Worm (Caenorhabditis elegans) whole organism, L1 larva: ENCODE measurements around the gene clu-1.

Experiments
- C16A3.4 ChIP-seq: fragments of 150-350 bp; optimal IDR thresholded peaks from 2 replicates; lab custom pipeline; 2014; ENCODE audit warnings: missing biosample characterization, missing genetic modification characterization
- C34B4.2 ChIP-seq: sonication (generic microtip); optimal IDR thresholded peaks from 2 replicates; lab custom pipeline; 2017; ENCODE audit warnings: mild to moderate bottlenecking, missing genetic modification characterization, missing compliant biosample characterization
- aha-1 ChIP-seq: fragments of 150-350 bp; optimal IDR thresholded peaks from 2 replicates; lab custom pipeline; 2014; ENCODE audit warnings: missing biosample characterization, missing genetic modification characterization
- ama-1 ChIP-seq: fragments of 150-350 bp; optimal IDR thresholded peaks from 2 replicates; lab custom pipeline; 2014
- ceh-63 ChIP-seq: fragments of 200-800 bp; sonication (Bioruptor generic); optimal IDR thresholded peaks from 2 replicates; lab custom pipeline; 2018; ENCODE audit warnings: mild to moderate bottlenecking, missing genetic modification characterization, missing compliant biosample characterization
- ceh-8 ChIP-seq: fragments of 200-800 bp; sonication (Bioruptor generic); optimal IDR thresholded peaks from 2 replicates; lab custom pipeline; 2018; ENCODE audit warnings: mild to moderate bottlenecking, missing genetic modification characterization, moderate library complexity, missing compliant biosample characterization
- ceh-88 ChIP-seq: fragments of 200-800 bp; sonication (Bioruptor generic); IDR thresholded peaks from 2 replicates; pipeline ENCODE4 v1.3.6; 2022; ENCODE audit warnings: missing genetic modification characterization, missing compliant biosample characterization
- ces-1 ChIP-seq: fragments of 150-350 bp; optimal IDR thresholded peaks from 2 replicates; lab custom pipeline; 2014; ENCODE audit warnings: missing biosample characterization, missing genetic modification reagents, missing genetic modification characterization
- dpl-1 ChIP-seq, 3 experiments: fragments of 150-350 bp in 2 of 3; sonication (generic microtip) in 1 of 3; optimal IDR thresholded peaks; 2 replicates each; lab custom pipeline; 2014 to 2017; ENCODE audit warnings: missing biosample characterization in 3 of 3, missing genetic modification characterization in 3 of 3, missing genetic modification reagents in 3 of 3
- dsc-1 ChIP-seq: sonication (generic microtip); optimal IDR thresholded peaks from 2 replicates; lab custom pipeline; 2016; ENCODE audit warnings: mild to moderate bottlenecking, missing genetic modification characterization, missing compliant biosample characterization
- efl-3 ChIP-seq: fragments of 200-800 bp; sonication (Bioruptor generic); optimal IDR thresholded peaks from 2 replicates; lab custom pipeline; 2018; ENCODE audit warnings: mild to moderate bottlenecking, missing genetic modification characterization, missing compliant biosample characterization
- elt-2 ChIP-seq: sonication (generic microtip); optimal IDR thresholded peaks from 2 replicates; lab custom pipeline; 2016; ENCODE audit warnings: missing genetic modification characterization, mild to moderate bottlenecking, inconsistent platforms, missing compliant biosample characterization, missing genetic modification reagents
- fkh-10 ChIP-seq: sonication (generic microtip); optimal IDR thresholded peaks from 2 replicates; lab custom pipeline; 2017; ENCODE audit warnings: missing biosample characterization, missing genetic modification reagents, missing genetic modification characterization
- fkh-4 ChIP-seq: sonication (generic microtip); optimal IDR thresholded peaks from 2 replicates; lab custom pipeline; 2016; ENCODE audit warnings: missing compliant biosample characterization, missing genetic modification characterization, borderline replicate concordance
- fos-1 ChIP-seq: fragments of 150-350 bp; optimal IDR thresholded peaks from 2 replicates; lab custom pipeline; 2014; ENCODE audit warnings: missing biosample characterization, missing genetic modification characterization
- hlh-4 ChIP-seq: sonication (generic microtip); optimal IDR thresholded peaks from 2 replicates; lab custom pipeline; 2016; ENCODE audit warnings: mild to moderate bottlenecking, missing genetic modification characterization, missing compliant biosample characterization
- hpl-2 ChIP-seq: fragments of 150-350 bp; optimal IDR thresholded peaks from 2 replicates; lab custom pipeline; 2014; ENCODE audit warnings: missing biosample characterization, missing genetic modification reagents, missing genetic modification characterization
- irx-1 ChIP-seq: sonication (generic microtip); optimal IDR thresholded peaks from 2 replicates; lab custom pipeline; 2016; ENCODE audit warnings: missing genetic modification characterization, missing compliant biosample characterization
- isw-1 ChIP-seq: fragments of 200-800 bp; sonication (Bioruptor generic); IDR thresholded peaks from 2 replicates; pipeline ENCODE4 v1.3.6; 2022; ENCODE audit warnings: missing genetic modification characterization, missing compliant biosample characterization
- jun-1 ChIP-seq: fragments of 150-350 bp; optimal IDR thresholded peaks from 2 replicates; lab custom pipeline; 2014; ENCODE audit warnings: missing biosample characterization, missing genetic modification reagents, missing genetic modification characterization
- lin-13 ChIP-seq: fragments of 150-350 bp; optimal IDR thresholded peaks from 2 replicates; lab custom pipeline; 2014; ENCODE audit warnings: missing biosample characterization, missing genetic modification reagents, missing genetic modification characterization
- lin-15B ChIP-seq: fragments of 150-350 bp; sonication (generic microtip); optimal IDR thresholded peaks from 3 replicates; lab custom pipeline; 2014; ENCODE audit warnings: missing biosample characterization, missing genetic modification characterization
- lsy-2 ChIP-seq, 2 experiments: fragments of 150-350 bp; optimal IDR thresholded peaks; 2 replicates each; lab custom pipeline; 2014; ENCODE audit warnings: missing biosample characterization in 2 of 2, missing genetic modification characterization in 2 of 2
- mab-9 ChIP-seq: fragments of 200-800 bp; sonication (Bioruptor generic); IDR thresholded peaks from 2 replicates; pipeline ENCODE4 v1.3.6; 2022; ENCODE audit warnings: missing genetic modification reagents, missing genetic modification characterization, missing compliant biosample characterization
- mdl-1 ChIP-seq, 2 experiments: fragments of 150-350 bp; optimal IDR thresholded peaks; 2 replicates each; lab custom pipeline; 2014 to 2017; ENCODE audit warnings: missing biosample characterization in 2 of 2, missing genetic modification characterization in 2 of 2, inconsistent platforms in 1 of 2
- mep-1 ChIP-seq: fragments of 150-350 bp; optimal IDR thresholded peaks from 2 replicates; lab custom pipeline; 2014; ENCODE audit warnings: missing biosample characterization, missing genetic modification characterization
- nhr-12 ChIP-seq: sonication (generic microtip); optimal IDR thresholded peaks from 2 replicates; lab custom pipeline; 2017; ENCODE audit warnings: missing biosample characterization, missing genetic modification characterization
- nhr-19 ChIP-seq: fragments of 200-800 bp; sonication (Bioruptor generic); conservative IDR thresholded peaks from 2 replicates; pipeline ENCODE4 v1.3.6; 2022; ENCODE audit warnings: missing genetic modification characterization, missing compliant biosample characterization
- nhr-28 ChIP-seq: fragments of 150-350 bp; optimal IDR thresholded peaks from 2 replicates; lab custom pipeline; 2014; ENCODE audit warnings: missing biosample characterization, missing genetic modification characterization
- nhr-47 ChIP-seq: sonication (generic microtip); optimal IDR thresholded peaks from 2 replicates; lab custom pipeline; 2016; ENCODE audit warnings: mild to moderate bottlenecking, missing genetic modification characterization, moderate library complexity, missing compliant biosample characterization
- nhr-71 ChIP-seq: sonication (generic microtip); optimal IDR thresholded peaks from 2 replicates; lab custom pipeline; 2016; ENCODE audit warnings: mild to moderate bottlenecking, missing genetic modification characterization, moderate library complexity, missing compliant biosample characterization
- nhr-76 ChIP-seq: sonication (generic microtip); optimal IDR thresholded peaks from 2 replicates; lab custom pipeline; 2017; ENCODE audit warnings: missing biosample characterization, missing genetic modification characterization
- nhr-84 ChIP-seq: sonication (generic microtip); optimal IDR thresholded peaks from 2 replicates; lab custom pipeline; 2017; ENCODE audit warnings: missing biosample characterization, missing genetic modification characterization
- nhr-85 ChIP-seq: sonication (generic microtip); peaks from one replicate; lab custom pipeline; 2016; ENCODE audit warnings: missing genetic modification characterization, inconsistent platforms, missing compliant biosample characterization
- nhr-90 ChIP-seq: sonication (generic microtip); optimal IDR thresholded peaks from 2 replicates; lab custom pipeline; 2016; ENCODE audit warnings: mild to moderate bottlenecking, missing genetic modification characterization, missing compliant biosample characterization; ENCODE audit not compliant: poor library complexity
- pag-3 ChIP-seq: sonication (generic microtip); optimal IDR thresholded peaks from 2 replicates; lab custom pipeline; 2017; ENCODE audit warnings: missing genetic modification characterization, mild to moderate bottlenecking, missing compliant biosample characterization, antibody characterized with exemption, borderline replicate concordance; ENCODE audit not compliant: insufficient read depth
- pqm-1 ChIP-seq: sonication (generic microtip); optimal IDR thresholded peaks from 3 replicates; lab custom pipeline; 2017; ENCODE audit warnings: missing biosample characterization, missing genetic modification characterization
- skn-1 ChIP-seq: fragments of 150-350 bp; optimal IDR thresholded peaks from 2 replicates; lab custom pipeline; 2014; ENCODE audit warnings: missing biosample characterization, missing genetic modification characterization
- snpc-4 ChIP-seq: fragments of 150-350 bp; optimal IDR thresholded peaks from 2 replicates; lab custom pipeline; 2014; ENCODE audit warnings: missing biosample characterization, missing genetic modification characterization
- swsn-7 ChIP-seq: sonication (generic microtip); optimal IDR thresholded peaks from 2 replicates; lab custom pipeline; 2016; ENCODE audit warnings: missing genetic modification characterization, missing compliant biosample characterization
- tbx-2 ChIP-seq: sonication (generic microtip); optimal IDR thresholded peaks from 2 replicates; lab custom pipeline; 2016; ENCODE audit warnings: missing genetic modification characterization, missing compliant biosample characterization
- unc-130 ChIP-seq: fragments of 150-350 bp; optimal IDR thresholded peaks from 2 replicates; lab custom pipeline; 2017; ENCODE audit warnings: missing biosample characterization, missing genetic modification characterization, inconsistent platforms
- unc-30 ChIP-seq: sonication (generic microtip); optimal IDR thresholded peaks from 2 replicates; lab custom pipeline; 2017; ENCODE audit warnings: missing biosample characterization, missing genetic modification characterization
- unc-62 ChIP-seq: fragments of 150-350 bp; optimal IDR thresholded peaks from 2 replicates; lab custom pipeline; 2014; ENCODE audit warnings: missing biosample characterization, missing genetic modification reagents, missing genetic modification characterization
- unc-86 ChIP-seq: sonication (generic microtip); optimal IDR thresholded peaks from 2 replicates; lab custom pipeline; 2016; ENCODE audit warnings: missing genetic modification characterization, missing compliant biosample characterization
- unc-98 ChIP-seq: fragments of 200-800 bp; sonication (Bioruptor generic); IDR thresholded peaks from 2 replicates; pipeline ENCODE4 v1.3.6; 2022; ENCODE audit warnings: missing genetic modification characterization, missing compliant biosample characterization
- vab-15 ChIP-seq: sonication (generic microtip); optimal IDR thresholded peaks from 2 replicates; lab custom pipeline; 2017; ENCODE audit warnings: missing genotype, mild to moderate bottlenecking, missing genetic modification characterization, missing compliant biosample characterization
- xbp-1 ChIP-seq: sonication (generic microtip); optimal IDR thresholded peaks from 2 replicates; lab custom pipeline; 2016; ENCODE audit warnings: missing genetic modification characterization, missing compliant biosample characterization
- zip-4 ChIP-seq: fragments of 200-800 bp; sonication (Bioruptor generic); optimal IDR thresholded peaks from 2 replicates; lab custom pipeline; 2018; ENCODE audit warnings: mild to moderate bottlenecking, missing genetic modification characterization, moderate library complexity, missing compliant biosample characterization
- ztf-11 ChIP-seq, 2 experiments: sonication (generic microtip); optimal IDR thresholded peaks; 2 replicates each; lab custom pipeline; 2016 to 2017; ENCODE audit warnings: missing genetic modification characterization in 2 of 2, missing biosample characterization in 1 of 2, missing compliant biosample characterization in 1 of 2
- ztf-4 ChIP-seq: fragments of 150-350 bp; optimal IDR thresholded peaks from 2 replicates; lab custom pipeline; 2014; ENCODE audit warnings: missing biosample characterization, missing genetic modification characterization

clu-1 gene

DNA sequence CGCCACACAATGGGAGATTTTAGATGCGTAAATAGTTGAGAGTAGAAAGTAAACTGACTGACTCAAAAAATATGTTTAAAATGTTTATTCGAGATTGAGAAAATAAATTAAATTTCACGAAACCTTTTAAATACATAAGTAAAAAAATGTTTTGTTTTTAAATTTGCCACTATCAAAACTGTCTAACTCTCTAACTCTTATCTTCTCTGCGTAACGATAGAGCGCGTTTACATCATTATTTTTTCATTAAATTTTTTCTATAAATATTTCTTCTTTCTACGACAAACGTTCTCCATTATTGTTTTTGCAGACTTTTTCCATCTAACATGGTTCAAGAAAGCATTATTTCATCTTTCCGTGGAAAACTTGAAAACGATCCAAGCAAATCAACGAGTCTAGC, 21.6 kb upstream of the clu-1 start, which contains the start of gene eif-2Balpha (continued):
- TF ChIP-seq efl-3 (GFP tag; lab: Kevin White, UChicago) (no peak), jun-1 (no peak), nhr-90 (tag; lab: Kevin White, UChicago) (no peak), unc-130 (no peak), fkh-10 (GFP tag; lab: Kevin White, UChicago) (no peak), nhr-84 (no peak), mep-1 (tag; lab: Kevin White, UChicago) (peak; percentile 16), unc-98 (GFP tag; lab: Robert Waterston, UW) (no peak), nhr-28 (tag; lab: Kevin White, UChicago) (no peak), unc-30 (tag; lab: Kevin White, UChicago) (no peak), nhr-19 (GFP tag; lab: Robert Waterston, UW) (no peak), C34B4.2 (no peak), swsn-7 (no peak), skn-1 (tag; lab: Kevin White, UChicago) (peak; percentile 14), ceh-8 (GFP tag; lab: Kevin White, UChicago) (no peak), dpl-1 (GFP tag; optimal IDR thresholded peaks at IDR 0.05; lab: Kevin White, UChicago) (peak; percentile 70 to 80 (median 71)), fkh-4 (tag; lab: Kevin White, UChicago) (no peak), aha-1 (tag; lab: Kevin White, UChicago) (no peak), ztf-4 (tag; lab: Kevin White, UChicago) (no peak), pqm-1 (tag; lab: Kevin White, UChicago) (no peak), lin-13 (GFP tag; lab: Kevin White, UChicago) (no peak), hlh-4 (tag; lab: Kevin White, UChicago) (no peak), ceh-88 (GFP tag; lab: Robert Waterston, UW) (no peak), nhr-47 (tag; lab: Kevin White, UChicago) (no peak), fos-1 (tag; lab: Kevin White, UChicago) (no peak), ztf-11 (tag; optimal IDR thresholded peaks at IDR 0.05; lab: Kevin White, UChicago) (no peak), mab-9 (GFP tag; lab: Robert Waterston, UW) (no peak), unc-86 (no peak), hpl-2 (GFP tag; lab: Kevin White, UChicago) (no peak), ces-1 (no peak), nhr-71 (tag; lab: Kevin White, UChicago) (no peak), isw-1 (GFP tag; lab: Robert Waterston, UW) (no peak), elt-2 (tag; lab: Kevin White, UChicago) (no peak), xbp-1 (tag; lab: Kevin White, UChicago) (no peak), lsy-2 (tag; optimal IDR thresholded peaks at IDR 0.05; lab: Kevin White, UChicago) (peak; percentile 78 to 94), pag-3 (tag; lab: Kevin White, UChicago) (no peak), nhr-12 (tag; lab: Kevin White, UChicago) (no peak), snpc-4 (tag; lab: Kevin White, UChicago) (no peak), zip-4 (no peak), C16A3.4 (tag; lab: Kevin White, UChicago) (peak; percentile 40), vab-15 (tag; lab: Kevin White, UChicago) (no peak), tbx-2 (peak; percentile 21), irx-1 (tag; lab: Kevin White, UChicago) (no peak), dsc-1 (tag; lab: Kevin White, UChicago) (no peak), nhr-85 (tag; lab: Kevin White, UChicago) (peak; percentile 38), lin-15B (tag; lab: Kevin White, UChicago) (peak; percentile 17), ama-1 (lab: Kevin White, UChicago) (no peak), unc-62 (GFP tag; lab: Kevin White, UChicago) (no peak), ceh-63 (no peak), mdl-1 (tag; optimal IDR thresholded peaks at IDR 0.05; lab: Kevin White, UChicago) (no peak), nhr-76 (tag; lab: Kevin White, UChicago) (no peak)
